Fruit fly (Drosophila melanogaster): ENCODE measurements around the gene CG11983.
A peak's percentile ranks its signal among the peaks of the same experiment; 100 is the strongest.

CG11983 gene

dm6 chr3R:9056409-9057031 lies 48.4 kb downstream of the CG11983 start (continued):
- TF ChIP-seq slp2 (GFP tag; optimal IDR thresholded peaks at IDR 0.05) (no peak), CG4617 (GFP tag; optimal IDR thresholded peaks at IDR 0.05; ENCODE audit: borderline replicate concordance) (no peak), CG9727 (GFP tag; optimal IDR thresholded peaks at IDR 0.05) (no peak), gcm2 (GFP tag; optimal IDR thresholded peaks at IDR 0.05) (no peak), Hmr (GFP tag; optimal IDR thresholded peaks at IDR 0.05) (no peak), schlank (tag; optimal IDR thresholded peaks at IDR 0.05) (no peak), CG30403 (GFP tag; optimal IDR thresholded peaks at IDR 0.05) (no peak), lola (GFP tag; optimal IDR thresholded peaks at IDR 0.05) (no peak), ranshi (GFP tag; IDR thresholded peaks at IDR 0.05) (no peak), twi (tag; optimal IDR thresholded peaks at IDR 0.05) (no peak), CG9876 (GFP tag; optimal IDR thresholded peaks at IDR 0.05) (no peak), C15 (GFP tag; IDR thresholded peaks at IDR 0.05) (no peak), fd3F (GFP tag; optimal IDR thresholded peaks at IDR 0.05) (peak; percentile 14), CG8290 (GFP tag; optimal IDR thresholded peaks at IDR 0.05) (no peak), CG8290 (tag; optimal IDR thresholded peaks at IDR 0.05) (no peak), PHDP (tag; optimal IDR thresholded peaks at IDR 0.05) (no peak), CG2116 (GFP tag; optimal IDR thresholded peaks at IDR 0.05) (no peak), E2f1 (GFP tag; IDR thresholded peaks at IDR 0.05) (no peak), CG16863 (GFP tag; optimal IDR thresholded peaks at IDR 0.05) (no peak), Nf-YA (GFP tag; IDR thresholded peaks at IDR 0.05) (no peak), jigr1 (GFP tag; IDR thresholded peaks at IDR 0.05) (no peak), CG7357 (GFP tag; IDR thresholded peaks at IDR 0.05) (no peak), grau (tag; optimal IDR thresholded peaks at IDR 0.05) (no peak), Xrp1 (GFP tag; IDR thresholded peaks at IDR 0.05) (no peak), scrt (GFP tag; optimal IDR thresholded peaks at IDR 0.05) (peak; percentile 19), HmgZ (tag; optimal IDR thresholded peaks at IDR 0.05) (no peak), org-1 (GFP tag; optimal IDR thresholded peaks at IDR 0.05) (no peak), slbo (GFP tag; IDR thresholded peaks at IDR 0.05) (no peak), ewg (GFP tag; optimal IDR thresholded peaks at IDR 0.05) (peak; percentile 92), CG1792 (GFP tag; optimal IDR thresholded peaks at IDR 0.05) (peak; percentile 7), Dfd (GFP tag; optimal IDR thresholded peaks at IDR 0.05) (no peak), CG12391 (tag; optimal IDR thresholded peaks at IDR 0.05) (no peak), CG13775 (GFP tag; optimal IDR thresholded peaks at IDR 0.05) (no peak), CG17186 (GFP tag; optimal IDR thresholded peaks at IDR 0.05) (no peak), Sox100B (GFP tag; optimal IDR thresholded peaks at IDR 0.05) (no peak), odd (GFP tag; optimal IDR thresholded peaks at IDR 0.05) (no peak), Mes4 (GFP tag; optimal IDR thresholded peaks at IDR 0.05) (no peak), CG15479 (GFP tag; optimal IDR thresholded peaks at IDR 0.05) (peak; percentile 7), seq (GFP tag; IDR thresholded peaks at IDR 0.05) (no peak), pros (GFP tag; optimal IDR thresholded peaks at IDR 0.05) (peak; percentile 77), lov (optimal IDR thresholded peaks at IDR 0.05) (no peak), lov (GFP tag; IDR thresholded peaks at IDR 0.05) (no peak), CG3838 (GFP tag; optimal IDR thresholded peaks at IDR 0.05) (no peak), Side (GFP tag; optimal IDR thresholded peaks at IDR 0.05) (no peak), CG11504 (tag; optimal IDR thresholded peaks at IDR 0.05) (no peak), pita (GFP tag; optimal IDR thresholded peaks at IDR 0.05) (no peak), kah (GFP tag; optimal IDR thresholded peaks at IDR 0.05) (no peak), dmrt11E (tag; optimal IDR thresholded peaks at IDR 0.05) (no peak), dmrt99B (tag; optimal IDR thresholded peaks at IDR 0.05) (no peak), Dip2 (GFP tag; IDR thresholded peaks at IDR 0.05) (no peak), ac (GFP tag; optimal IDR thresholded peaks at IDR 0.05) (no peak), Mrtf (GFP tag; IDR thresholded peaks at IDR 0.05) (no peak)

Measured in whole organism, embryonic.